Fruit fly (Drosophila melanogaster) whole organism, prepupa: ENCODE measurements around the gene Gr22d.

ENCODE experiments used
- Blimp-1 ChIP-seq: fragments of 200-800 bp; sonication (Bioruptor generic); optimal IDR thresholded peaks from 3 replicates; lab custom pipeline; 2017; ENCODE audit warnings: missing biosample characterization, missing genetic modification characterization, mild to moderate bottlenecking, moderate library complexity, missing genetic modification reagents
- CG10669 ChIP-seq: fragments of 200-800 bp; sonication (Bioruptor generic); optimal IDR thresholded peaks from 3 replicates; lab custom pipeline; 2018; ENCODE audit warnings: missing biosample characterization, mild to moderate bottlenecking, missing genetic modification characterization, moderate library complexity
- CG11762 ChIP-seq: fragments of 200-800 bp; sonication (Bioruptor generic); optimal IDR thresholded peaks from 3 replicates; lab custom pipeline; 2016; ENCODE audit warnings: missing biosample characterization, missing genetic modification characterization; ENCODE audit not compliant: insufficient read depth
- CG16779 ChIP-seq: fragments of 200-800 bp; sonication (Bioruptor generic); optimal IDR thresholded peaks from 3 replicates; lab custom pipeline; 2017; ENCODE audit warnings: missing biosample characterization, mild to moderate bottlenecking, missing genetic modification characterization
- CG3032 ChIP-seq: fragments of 200-800 bp; optimal IDR thresholded peaks from 2 replicates; lab custom pipeline; 2019; ENCODE audit warnings: missing biosample characterization, mild to moderate bottlenecking, missing genetic modification characterization, moderate library complexity
- CG34406 ChIP-seq: fragments of 200-800 bp; sonication (Bioruptor generic); optimal IDR thresholded peaks from 3 replicates; lab custom pipeline; 2016; ENCODE audit warnings: missing biosample characterization, missing genetic modification characterization
- CG3919 ChIP-seq: fragments of 200-800 bp; sonication (Bioruptor generic); optimal IDR thresholded peaks from 3 replicates; lab custom pipeline; 2016; ENCODE audit warnings: missing biosample characterization, missing genetic modification characterization
- CG4318 ChIP-seq: fragments of 200-800 bp; sonication (Bioruptor generic); optimal IDR thresholded peaks from 3 replicates; lab custom pipeline; 2017; ENCODE audit warnings: missing biosample characterization, mild to moderate bottlenecking, missing genetic modification characterization
- CG6854 ChIP-seq: fragments of 200-800 bp; sonication (Bioruptor generic); optimal IDR thresholded peaks from 2 replicates; lab custom pipeline; 2017; ENCODE audit warnings: missing biosample characterization, mild to moderate bottlenecking, missing genetic modification characterization
- CG7368 ChIP-seq: fragments of 200-800 bp; sonication (Bioruptor generic); optimal IDR thresholded peaks from 3 replicates; lab custom pipeline; 2016; ENCODE audit warnings: missing biosample characterization, missing genetic modification characterization
- CG8119 ChIP-seq: fragments of 200-800 bp; sonication (Bioruptor generic); IDR thresholded peaks from 3 replicates; pipeline ENCODE4 v1.3.6; 2022; ENCODE audit warnings: missing biosample characterization, missing genetic modification characterization
- CG9139 ChIP-seq: fragments of 200-800 bp; sonication (Bioruptor generic); optimal IDR thresholded peaks from 3 replicates; lab custom pipeline; 2017; ENCODE audit warnings: missing biosample characterization, mild to moderate bottlenecking, missing genetic modification characterization
- Ets96B ChIP-seq: fragments of 200-800 bp; optimal IDR thresholded peaks from 2 replicates; lab custom pipeline; 2019; ENCODE audit warnings: missing biosample characterization, mild to moderate bottlenecking, missing genetic modification characterization, moderate library complexity
- Gug ChIP-seq: fragments of 200-800 bp; sonication (Bioruptor generic); IDR thresholded peaks from 2 replicates; pipeline ENCODE4 v1.3.6; 2022; ENCODE audit warnings: missing biosample characterization, missing genetic modification characterization
- Hr38 ChIP-seq: sonication (Bioruptor generic); optimal IDR thresholded peaks from 2 replicates; lab custom pipeline; 2016; ENCODE audit warnings: missing biosample characterization, missing genetic modification characterization
- OdsH ChIP-seq: fragments of 200-800 bp; sonication (Bioruptor generic); optimal IDR thresholded peaks from 3 replicates; lab custom pipeline; 2016; ENCODE audit warnings: missing biosample characterization, missing genetic modification characterization
- Smox ChIP-seq: fragments of 200-800 bp; sonication (Bioruptor generic); optimal IDR thresholded peaks from 3 replicates; lab custom pipeline; 2016; ENCODE audit warnings: missing biosample characterization, missing genetic modification characterization
- Sox102F ChIP-seq: fragments of 200-800 bp; sonication (Bioruptor generic); optimal IDR thresholded peaks from 2 replicates; lab custom pipeline; 2016; ENCODE audit warnings: missing biosample characterization, mild to moderate bottlenecking, missing genetic modification characterization
- Sox14 ChIP-seq: fragments of 200-800 bp; sonication (Bioruptor generic); optimal IDR thresholded peaks from 3 replicates; lab custom pipeline; 2016; ENCODE audit warnings: missing biosample characterization, missing genetic modification characterization
- Sox15 ChIP-seq: fragments of 200-800 bp; sonication (Bioruptor generic); optimal IDR thresholded peaks from 3 replicates; lab custom pipeline; 2016; ENCODE audit warnings: missing biosample characterization, missing genetic modification characterization
- achi ChIP-seq: fragments of 200-800 bp; sonication (Bioruptor generic); optimal IDR thresholded peaks from 3 replicates; lab custom pipeline; 2016; ENCODE audit warnings: missing biosample characterization, missing genetic modification characterization
- cyc ChIP-seq: fragments of 200-800 bp; sonication (Bioruptor generic); optimal IDR thresholded peaks from 3 replicates; lab custom pipeline; 2016; ENCODE audit warnings: missing biosample characterization, missing genetic modification characterization
- dsx ChIP-seq: fragments of 200-800 bp; optimal IDR thresholded peaks from 3 replicates; lab custom pipeline; 2019; ENCODE audit warnings: missing biosample characterization, mild to moderate bottlenecking, missing genetic modification characterization, moderate library complexity; ENCODE audit not compliant: poor library complexity, severe bottlenecking
- fd59A ChIP-seq: fragments of 200-800 bp; sonication (Bioruptor generic); optimal IDR thresholded peaks from 2 replicates; lab custom pipeline; 2017; ENCODE audit warnings: missing biosample characterization, mild to moderate bottlenecking, missing genetic modification characterization, missing genetic modification reagents
- fd85E ChIP-seq: fragments of 200-800 bp; sonication (Bioruptor generic); optimal IDR thresholded peaks from 3 replicates; lab custom pipeline; 2016; ENCODE audit warnings: missing biosample characterization, missing genetic modification characterization
- fkh ChIP-seq: fragments of 200-800 bp; sonication (Bioruptor generic); optimal IDR thresholded peaks from 3 replicates; lab custom pipeline; 2017; ENCODE audit warnings: missing biosample characterization, mild to moderate bottlenecking, missing genetic modification characterization, moderate library complexity
- lz ChIP-seq: fragments of 200-800 bp; sonication (Bioruptor generic); optimal IDR thresholded peaks from 3 replicates; lab custom pipeline; 2016; ENCODE audit warnings: missing biosample characterization, missing genetic modification characterization
- net ChIP-seq: fragments of 200-800 bp; sonication (Bioruptor generic); optimal IDR thresholded peaks from 3 replicates; lab custom pipeline; 2016; ENCODE audit warnings: missing biosample characterization, missing genetic modification characterization
- ss ChIP-seq, 2 experiments: fragments of 200-800 bp; sonication (Bioruptor generic); optimal IDR thresholded peaks; 2 replicates in 1 of 2; 3 replicates in 1 of 2; lab custom pipeline; 2017 to 2018; ENCODE audit warnings: mild to moderate bottlenecking in 2 of 2, missing biosample characterization in 2 of 2, missing genetic modification characterization in 2 of 2, moderate library complexity in 1 of 2
- svp ChIP-seq: fragments of 200-800 bp; sonication (Bioruptor generic); peaks from one replicate; lab custom pipeline; 2016; ENCODE audit warnings: missing biosample characterization, missing genetic modification characterization
- topi ChIP-seq: fragments of 200-800 bp; sonication (Bioruptor generic); optimal IDR thresholded peaks from 3 replicates; lab custom pipeline; 2016; ENCODE audit warnings: missing biosample characterization, missing genetic modification characterization

Gene Gr22d

dm6 chr2L:1791723-1792122 is 1.6 kb upstream of the Gr22d start, which contains the start of gene Gr22c:
Gr22c (minus strand) TSS chr2L:1791823.
- TF ChIP-seq svp (GFP tag; lab: Kevin White, UChicago) (peak; percentile 13), CG3032 (no peak)
- TF ChIP-seq, all 60 proteins: peak for 1

- TF ChIP-seq OdsH (no peak), dsx (GFP tag; lab: Kevin White, UChicago) (no peak), Blimp-1 (GFP tag; lab: Kevin White, UChicago) (no peak)
Observed at dm6 chr2L:1787929-1788328, 2.2 kb downstream of the Gr22d start.

- no peak for TF ChIP-seq CG11762 (GFP tag; lab: Kevin White, UChicago)
- no peak for TF ChIP-seq svp (GFP tag; lab: Kevin White, UChicago)
- no peak for TF ChIP-seq CG34406 (GFP tag; lab: Kevin White, UChicago)
- no peak for TF ChIP-seq lz (GFP tag; lab: Kevin White, UChicago)
- no peak for TF ChIP-seq cyc (GFP tag; lab: Kevin White, UChicago)
Observed at dm6 chr2L:1783762-1784161, 6.4 kb downstream of the Gr22d start, which contains the start of gene Gr22e. Gr22e (plus strand) TSS chr2L:1784062.

dm6 chr2L:1758853-1759252 is 31.3 kb downstream of the Gr22d start, which contains the start of gene CG17650:
CG17650 (minus strand) TSS chr2L:1759093.
- no peak for TF ChIP-seq CG10669
- no peak for TF ChIP-seq fd59A
- TF ChIP-seq CG11762 (GFP tag; lab: Kevin White, UChicago): no peak
- no peak for TF ChIP-seq cyc (GFP tag; lab: Kevin White, UChicago)
- TF ChIP-seq CG9139 (GFP tag; lab: Kevin White, UChicago): no peak
- TF ChIP-seq CG3919 (GFP tag; lab: Kevin White, UChicago): no peak
- TF ChIP-seq Ets96B (tag; lab: Kevin White, UChicago): no peak
- TF ChIP-seq Hr38 (GFP tag; lab: Kevin White, UChicago): no peak
- TF ChIP-seq CG6854: no peak
- TF ChIP-seq topi (GFP tag; lab: Kevin White, UChicago): no peak
- TF ChIP-seq svp (GFP tag; lab: Kevin White, UChicago): no peak
- TF ChIP-seq CG16779 (tag; lab: Kevin White, UChicago): no peak
- TF ChIP-seq CG8119: no peak
- no peak for TF ChIP-seq Gug (GFP tag; lab: Robert Waterston, UW)
- no peak for TF ChIP-seq fd85E (GFP tag; lab: Kevin White, UChicago)
- TF ChIP-seq ss (GFP tag; optimal IDR thresholded peaks at IDR 0.05; lab: Kevin White, UChicago): no peak
- no peak for TF ChIP-seq Smox (GFP tag; lab: Kevin White, UChicago)
- TF ChIP-seq Sox14 (GFP tag; lab: Kevin White, UChicago): no peak
- TF ChIP-seq achi (GFP tag; lab: Kevin White, UChicago): no peak

dm6 chr2L:1756351-1756750 is 33.8 kb downstream of the Gr22d start, which contains the start of gene Gr22f:
Gr22f (minus strand) TSS chr2L:1756451.
- TF ChIP-seq CG4318: no peak
- TF ChIP-seq CG34406 (GFP tag; lab: Kevin White, UChicago): no peak
- TF ChIP-seq CG11762 (GFP tag; lab: Kevin White, UChicago): no peak
- TF ChIP-seq OdsH: no peak
- TF ChIP-seq Sox102F (GFP tag; lab: Kevin White, UChicago): no peak
- no peak for TF ChIP-seq CG6854
- TF ChIP-seq Sox15 (GFP tag; lab: Kevin White, UChicago): no peak
- TF ChIP-seq dsx (GFP tag; lab: Kevin White, UChicago): no peak
- no peak for TF ChIP-seq CG7368 (GFP tag; lab: Kevin White, UChicago)
- TF ChIP-seq CG3032: no peak

- TF ChIP-seq net (GFP tag; lab: Kevin White, UChicago) (no peak), fkh (GFP tag; lab: Kevin White, UChicago) (peak; percentile 89)
Observed at dm6 chr2L:1751953-1752352, 38.2 kb downstream of the Gr22d start, which contains the start of the genes CG17712 and CG17648. CG17712 (minus strand) TSS chr2L:1752122. CG17648 (plus strand) TSS chr2L:1752308.
